Worm (Caenorhabditis elegans) whole organism, L4/young adult: ENCODE results near the gene acd-4.

Experiments
- W03F9.2 ChIP-seq: fragments of 150-350 bp; optimal IDR thresholded peaks from 2 replicates; lab custom pipeline; 2014; ENCODE audit warnings: missing biosample characterization, missing genetic modification characterization
- dao-5 ChIP-seq: sonication (generic microtip); optimal IDR thresholded peaks from 2 replicates; lab custom pipeline; 2016; ENCODE audit warnings: missing genotype, missing genetic modification characterization, moderate library complexity, missing compliant biosample characterization
- him-1 ChIP-seq: sonication (generic microtip); optimal IDR thresholded peaks from 2 replicates; lab custom pipeline; 2016; ENCODE audit warnings: missing genotype, missing genetic modification reagents, missing genetic modification characterization, missing compliant biosample characterization

Gene acd-4

ce11 chrV:8687707-8688106, 49.7 kb downstream of the acd-4 start, which contains the start of gene ZC190.8:
ZC190.8 (minus strand) TSS chrV:8687807.
- no peak for TF ChIP-seq W03F9.2 (tag; lab: Kevin White, UChicago)
- TF ChIP-seq him-1 (tag; lab: Kevin White, UChicago), result no peak
- TF ChIP-seq dao-5 (tag; lab: Kevin White, UChicago), result no peak
